Fruit fly (Drosophila melanogaster): Measurements from ENCODE around the gene lin-52.

The lin-52 gene

DNA sequence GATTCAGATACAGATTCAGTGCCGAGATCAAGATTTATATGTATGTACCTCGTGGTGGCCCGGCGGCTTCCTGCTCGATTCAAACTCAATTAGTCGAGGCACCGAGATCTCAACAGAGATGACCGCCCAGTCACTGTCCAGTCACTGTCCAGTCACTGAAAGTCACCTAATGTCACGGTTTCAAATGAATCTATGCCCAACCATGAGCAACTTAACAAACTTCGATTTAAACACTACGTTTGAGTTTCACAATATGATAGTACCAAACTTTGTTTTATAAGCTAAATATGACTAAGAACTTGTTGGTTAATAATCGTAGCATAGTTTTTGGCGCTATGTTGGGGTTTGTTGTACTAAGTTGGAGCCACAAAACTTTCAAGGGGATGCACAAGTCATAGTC lies 49.7 kb downstream of the lin-52 start:
- TF ChIP-seq fd96Ca (GFP tag; IDR thresholded peaks at IDR 0.05) (no peak), CG34367 (tag; optimal IDR thresholded peaks at IDR 0.05) (no peak), Ets98B (GFP tag; IDR thresholded peaks at IDR 0.05) (no peak), CG8301 (tag; optimal IDR thresholded peaks at IDR 0.05) (no peak), CG8159 (tag; optimal IDR thresholded peaks at IDR 0.05) (no peak), gl (tag; optimal IDR thresholded peaks at IDR 0.05) (no peak), EcR (GFP tag; optimal IDR thresholded peaks at IDR 0.05) (no peak), rn (GFP tag; IDR thresholded peaks at IDR 0.05) (no peak), CG14655 (GFP tag; optimal IDR thresholded peaks at IDR 0.05) (no peak), CG15710 (tag; optimal IDR thresholded peaks at IDR 0.05) (no peak), CG13204 (GFP tag; optimal IDR thresholded peaks at IDR 0.05) (no peak), CG9948 (tag; optimal IDR thresholded peaks at IDR 0.05) (no peak), CG17806 (tag; optimal IDR thresholded peaks at IDR 0.05) (no peak), D1 (tag; optimal IDR thresholded peaks at IDR 0.05) (no peak), CG32121 (GFP tag; IDR thresholded peaks at IDR 0.05) (no peak), Snoo (tag; optimal IDR thresholded peaks at IDR 0.05) (no peak), CG10348 (GFP tag; IDR thresholded peaks at IDR 0.05) (no peak), CG4496 (GFP tag; IDR thresholded peaks at IDR 0.05) (no peak), Pif1B (GFP tag; optimal IDR thresholded peaks at IDR 0.05) (no peak)

Data from whole organism, pupa.